Worm (Caenorhabditis elegans) whole organism, L3 larva: ENCODE data around the gene chil-19.

Source experiments
- R02D3.7 ChIP-seq: fragments of 150-350 bp; optimal IDR thresholded peaks from 2 replicates; lab custom pipeline; 2014; ENCODE audit warnings: missing biosample characterization, missing genetic modification characterization
- ZK546.5 ChIP-seq: sonication (generic microtip); optimal IDR thresholded peaks from 2 replicates; lab custom pipeline; 2017; ENCODE audit warnings: missing biosample characterization, missing genetic modification characterization
- ama-1 ChIP-seq: fragments of 150-350 bp; optimal IDR thresholded peaks from 2 replicates; lab custom pipeline; 2018
- ceh-16 ChIP-seq: sonication (generic microtip); optimal IDR thresholded peaks from 2 replicates; lab custom pipeline; 2017; ENCODE audit warnings: missing biosample characterization, missing genetic modification characterization
- ceh-28 ChIP-seq: fragments of 150-350 bp; optimal IDR thresholded peaks from 2 replicates; lab custom pipeline; 2014; ENCODE audit warnings: missing biosample characterization, missing genetic modification reagents, missing genetic modification characterization
- ceh-9 ChIP-seq: sonication (generic microtip); optimal IDR thresholded peaks from 2 replicates; lab custom pipeline; 2018; ENCODE audit warnings: missing biosample characterization, missing genetic modification characterization
- daf-12 ChIP-seq: fragments of 150-350 bp; optimal IDR thresholded peaks from 2 replicates; lab custom pipeline; 2014; ENCODE audit warnings: missing biosample characterization, missing genetic modification reagents, missing genetic modification characterization
- egl-27 ChIP-seq: sonication (generic microtip); optimal IDR thresholded peaks from 4 replicates; lab custom pipeline; 2017; ENCODE audit warnings: missing biosample characterization, missing genetic modification reagents, missing genetic modification characterization
- egl-5 ChIP-seq: fragments of 150-350 bp; optimal IDR thresholded peaks from 2 replicates; lab custom pipeline; 2017; ENCODE audit warnings: missing biosample characterization, missing genetic modification reagents, missing genetic modification characterization, inconsistent platforms
- elt-2 ChIP-seq: sonication (generic microtip); optimal IDR thresholded peaks from 2 replicates; lab custom pipeline; 2016; ENCODE audit warnings: missing genetic modification reagents, mild to moderate bottlenecking, missing genetic modification characterization, missing compliant biosample characterization
- fkh-2 ChIP-seq: fragments of 150-350 bp; optimal IDR thresholded peaks from 2 replicates; lab custom pipeline; 2014; ENCODE audit warnings: missing biosample characterization, missing genetic modification reagents, missing genetic modification characterization
- fos-1 ChIP-seq: fragments of 150-350 bp; optimal IDR thresholded peaks from 2 replicates; lab custom pipeline; 2014; ENCODE audit warnings: missing biosample characterization, missing genetic modification characterization
- hmg-11 ChIP-seq: sonication (generic microtip); optimal IDR thresholded peaks from 2 replicates; lab custom pipeline; 2016; ENCODE audit warnings: missing genetic modification characterization, missing compliant biosample characterization
- jun-1 ChIP-seq: fragments of 150-350 bp; optimal IDR thresholded peaks from 2 replicates; lab custom pipeline; 2014; ENCODE audit warnings: missing biosample characterization, missing genetic modification reagents, missing genetic modification characterization
- lin-15B ChIP-seq: fragments of 150-350 bp; optimal IDR thresholded peaks from 2 replicates; lab custom pipeline; 2014; ENCODE audit warnings: missing biosample characterization, missing genetic modification characterization
- lin-39 ChIP-seq: fragments of 150-350 bp; optimal IDR thresholded peaks from 2 replicates; lab custom pipeline; 2018; ENCODE audit warnings: missing biosample characterization, missing genetic modification reagents, missing genetic modification characterization
- lsy-12 ChIP-seq: sonication (generic microtip); optimal IDR thresholded peaks from 2 replicates; lab custom pipeline; 2016; ENCODE audit warnings: mild to moderate bottlenecking, missing genetic modification characterization, missing compliant biosample characterization
- mdl-1 ChIP-seq: fragments of 150-350 bp; optimal IDR thresholded peaks from 2 replicates; lab custom pipeline; 2014; ENCODE audit warnings: missing biosample characterization, missing genetic modification characterization
- nhr-11 ChIP-seq: fragments of 150-350 bp; optimal IDR thresholded peaks from 2 replicates; lab custom pipeline; 2014; ENCODE audit warnings: missing biosample characterization, missing genetic modification characterization
- nhr-12 ChIP-seq: fragments of 150-350 bp; optimal IDR thresholded peaks from 2 replicates; lab custom pipeline; 2014; ENCODE audit warnings: missing biosample characterization, missing genetic modification characterization
- nhr-23 ChIP-seq: fragments of 150-350 bp; optimal IDR thresholded peaks from 2 replicates; lab custom pipeline; 2014; ENCODE audit warnings: missing biosample characterization, missing genetic modification reagents, missing genetic modification characterization
- nhr-237 ChIP-seq: fragments of 150-350 bp; optimal IDR thresholded peaks from 2 replicates; lab custom pipeline; 2014; ENCODE audit warnings: missing biosample characterization, missing genetic modification characterization
- nhr-25 ChIP-seq: sonication (generic microtip); optimal IDR thresholded peaks from 2 replicates; lab custom pipeline; 2017; ENCODE audit warnings: missing biosample characterization, missing genetic modification characterization
- nhr-43 ChIP-seq: sonication (generic microtip); optimal IDR thresholded peaks from 2 replicates; lab custom pipeline; 2016; ENCODE audit warnings: mild to moderate bottlenecking, missing genetic modification characterization, missing compliant biosample characterization; ENCODE audit not compliant: poor library complexity, severe bottlenecking
- pha-4 ChIP-seq: fragments of 150-350 bp; optimal IDR thresholded peaks from 2 replicates; lab custom pipeline; 2014; ENCODE audit warnings: missing biosample characterization, missing genetic modification reagents, missing genetic modification characterization
- pqm-1 ChIP-seq: fragments of 150-350 bp; optimal IDR thresholded peaks from 2 replicates; lab custom pipeline; 2017; ENCODE audit warnings: missing biosample characterization, missing genetic modification characterization, inconsistent platforms
- snpc-4 ChIP-seq: fragments of 150-350 bp; optimal IDR thresholded peaks from 2 replicates; lab custom pipeline; 2014; ENCODE audit warnings: missing biosample characterization, missing genetic modification characterization
- tbx-2 ChIP-seq: sonication (generic microtip); optimal IDR thresholded peaks from 2 replicates; lab custom pipeline; 2016; ENCODE audit warnings: mild to moderate bottlenecking, missing genetic modification characterization, missing compliant biosample characterization
- unc-39 ChIP-seq: sonication (generic microtip); optimal IDR thresholded peaks from 4 replicates; lab custom pipeline; 2017; ENCODE audit warnings: missing biosample characterization, missing genetic modification characterization
- unc-62 ChIP-seq: fragments of 150-350 bp; sonication (generic microtip); optimal IDR thresholded peaks from 4 replicates; lab custom pipeline; 2014; ENCODE audit warnings: missing biosample characterization, missing genetic modification reagents, missing genetic modification characterization
- zag-1 ChIP-seq: fragments of 150-350 bp; optimal IDR thresholded peaks from 2 replicates; lab custom pipeline; 2014; ENCODE audit warnings: missing biosample characterization, missing genetic modification characterization
- ztf-11 ChIP-seq: fragments of 150-350 bp; optimal IDR thresholded peaks from 2 replicates; lab custom pipeline; 2014; ENCODE audit warnings: missing biosample characterization, missing genetic modification characterization
- ztf-4 ChIP-seq: fragments of 150-350 bp; optimal IDR thresholded peaks from 2 replicates; lab custom pipeline; 2014; ENCODE audit warnings: missing biosample characterization, missing genetic modification characterization

The chil-19 gene

DNA sequence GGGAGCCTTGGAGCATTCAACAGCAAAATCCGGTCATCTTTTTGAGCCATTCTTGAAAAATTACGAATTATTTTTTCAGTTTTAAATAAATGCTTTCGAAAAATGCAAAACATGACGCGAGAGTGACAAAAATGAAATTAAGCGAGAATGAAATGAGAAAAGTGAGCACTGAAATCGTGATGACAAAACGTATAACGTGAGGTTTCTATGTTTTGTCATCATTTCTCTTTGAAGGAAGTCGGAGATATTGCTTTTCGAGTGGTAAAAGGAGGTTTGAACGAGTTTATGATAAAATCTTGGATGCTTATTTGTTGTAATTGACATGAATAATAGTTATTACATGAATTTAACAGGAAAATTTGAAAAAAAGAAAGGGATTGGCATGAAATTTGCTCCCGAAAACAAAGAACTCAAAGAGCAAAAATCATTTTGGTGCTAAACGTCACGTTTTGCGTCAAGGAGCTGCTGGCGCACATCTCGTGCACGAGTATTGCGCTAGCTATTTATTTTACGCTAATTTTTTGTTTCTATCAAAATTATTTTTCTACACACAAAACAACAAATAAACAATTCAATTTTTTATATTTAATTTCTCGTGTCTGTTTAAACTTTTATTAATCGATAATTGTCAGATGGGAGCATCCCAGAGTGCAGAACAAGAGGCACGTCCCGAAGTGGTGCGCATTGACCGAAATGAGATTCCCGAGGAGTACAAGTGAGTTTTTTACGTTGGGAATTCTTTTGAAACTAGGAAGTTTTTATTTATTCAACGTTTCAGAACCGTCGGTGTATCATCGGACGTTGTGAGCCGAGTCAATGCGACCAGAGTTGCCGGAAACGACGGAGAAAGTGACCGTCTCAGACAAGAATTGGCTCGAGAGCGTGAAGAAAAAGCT, 37.6 kb downstream of the chil-19 start, which contains the start of the genes gss-1 and chch-3:
Gene gss-1, minus strand, starts transcription at position 51 of the 896 bp plus-strand sequence.
Gene chch-3, plus strand, starts transcription at position 633 of the 896 bp plus-strand sequence.
- TF ChIP-seq lsy-12 (no peak), ama-1 (lab: Kevin White, UChicago) (no peak), daf-12 (tag; lab: Kevin White, UChicago) (no peak), nhr-43 (tag; lab: Kevin White, UChicago) (peak; percentile 40), ceh-28 (tag; lab: Kevin White, UChicago) (no peak), lin-39 (tag; lab: Kevin White, UChicago) (peak; percentile 55), ztf-11 (tag; lab: Kevin White, UChicago) (no peak), nhr-23 (tag; lab: Kevin White, UChicago) (peak; percentile 32), pqm-1 (peak; percentile 0), elt-2 (tag; lab: Kevin White, UChicago) (peak; percentile 54), lin-15B (tag; lab: Kevin White, UChicago) (peak; percentile 55), hmg-11 (tag; lab: Kevin White, UChicago) (no peak), nhr-237 (no peak), snpc-4 (tag; lab: Kevin White, UChicago) (peak; percentile 64), egl-5 (tag; lab: Kevin White, UChicago) (no peak), pha-4 (tag; lab: Kevin White, UChicago) (peak; percentile 75), zag-1 (tag; lab: Kevin White, UChicago) (no peak), ztf-4 (tag; lab: Kevin White, UChicago) (no peak)

DNA sequence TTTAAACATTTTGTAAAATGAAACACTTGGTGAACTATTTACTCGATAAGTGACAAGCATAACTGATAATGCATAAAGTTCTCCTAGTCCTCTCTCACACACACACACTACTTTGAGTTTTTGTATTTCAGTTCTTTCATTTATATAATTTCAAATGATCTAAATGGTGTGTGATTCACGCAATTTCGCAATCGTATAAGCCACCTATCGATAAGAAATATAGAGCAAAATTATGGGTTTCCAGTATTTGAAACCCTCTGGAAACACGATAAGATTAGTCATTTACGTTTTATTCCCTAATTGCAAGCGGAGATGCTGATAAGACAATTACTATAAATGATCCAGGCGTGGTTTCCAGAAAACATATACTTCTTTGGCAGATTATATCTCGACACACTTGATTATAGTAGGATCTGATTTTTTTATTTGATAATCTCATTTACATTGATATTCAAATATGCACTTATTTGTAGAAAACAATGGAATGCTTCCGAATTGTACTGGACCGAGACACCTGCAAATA, 42.1 kb downstream of the chil-19 start, which contains the start of gene arrd-3:
Gene arrd-3, plus strand, starts transcription at position 473 of the 523 bp plus-strand sequence.
- TF ChIP-seq egl-5 (tag; lab: Kevin White, UChicago) (no peak), elt-2 (tag; lab: Kevin White, UChicago) (peak; percentile 73), pqm-1 (peak; percentile 87)

DNA sequence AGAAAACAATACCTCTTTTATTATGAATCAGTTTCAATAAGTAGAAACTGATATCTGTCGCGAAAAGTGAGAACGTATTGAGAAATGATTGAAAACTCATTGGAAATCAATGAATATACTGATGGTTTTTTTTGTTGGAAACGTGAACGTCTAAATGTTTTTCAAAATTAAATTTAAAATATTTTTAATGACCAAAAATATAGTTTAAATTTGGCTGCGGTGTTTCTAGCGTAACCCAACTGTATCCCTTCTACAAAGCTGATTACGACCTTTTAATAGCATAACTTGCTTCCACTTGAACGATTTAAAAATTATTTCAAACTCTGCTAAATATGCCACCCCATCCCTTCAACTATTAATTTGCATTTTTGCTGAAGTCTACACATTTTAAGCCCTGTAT, 42.7 kb downstream of the chil-19 start, which contains the start of gene M176.9:
Gene M176.9, minus strand, starts transcription at position 101 of the 400 bp plus-strand sequence.
- TF ChIP-seq unc-62 (GFP tag; lab: Kevin White, UChicago) (no peak), nhr-11 (no peak), ZK546.5 (tag; lab: Kevin White, UChicago) (no peak), ceh-16 (no peak), snpc-4 (tag; lab: Kevin White, UChicago) (no peak), egl-27 (tag; lab: Kevin White, UChicago) (no peak), nhr-237 (no peak), ceh-9 (tag; lab: Kevin White, UChicago) (no peak), fos-1 (tag; lab: Kevin White, UChicago) (no peak)

ce11 chrII:9407469-9407868, 46.7 kb downstream of the chil-19 start, which contains the start of gene arrd-2:
TSS of gene arrd-2 (plus strand) at chrII:9407769.
- TF ChIP-seq hmg-11 (tag; lab: Kevin White, UChicago) = no peak
- TF ChIP-seq nhr-25 (tag; lab: Kevin White, UChicago) = no peak
- TF ChIP-seq unc-62 (GFP tag; lab: Kevin White, UChicago) = no peak
- no peak for TF ChIP-seq unc-39
- TF ChIP-seq egl-5 (tag; lab: Kevin White, UChicago) = no peak
- no peak for TF ChIP-seq ceh-9 (tag; lab: Kevin White, UChicago)
- no peak for TF ChIP-seq pha-4 (tag; lab: Kevin White, UChicago)
- no peak for TF ChIP-seq mdl-1
- TF ChIP-seq ztf-4 (tag; lab: Kevin White, UChicago) = no peak
- no peak for TF ChIP-seq ama-1 (lab: Kevin White, UChicago)
- TF ChIP-seq jun-1 (tag; lab: Kevin White, UChicago) = no peak
- no peak for TF ChIP-seq fkh-2 (tag; lab: Kevin White, UChicago)
- no peak for TF ChIP-seq tbx-2

DNA sequence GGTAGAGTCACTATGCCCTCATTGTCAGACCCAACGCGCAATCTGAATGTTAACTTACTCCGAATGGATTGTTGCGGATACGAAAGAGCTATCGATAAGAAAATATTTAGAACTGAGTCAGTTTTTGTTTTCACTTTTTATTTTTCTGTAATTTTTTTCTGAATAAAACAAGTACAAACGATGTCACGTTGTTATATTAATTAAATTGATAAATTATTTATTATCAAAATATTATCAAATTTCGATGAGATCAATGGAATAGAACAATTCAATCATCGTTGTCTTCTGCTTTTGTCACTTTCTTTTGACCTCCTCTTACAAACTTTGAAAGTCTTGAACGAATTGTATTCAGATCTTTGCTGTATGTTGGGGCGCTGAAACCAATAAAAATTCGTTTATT, 47.2 kb downstream of the chil-19 start, which contains the start of gene mpz-6:
Gene mpz-6, minus strand, starts transcription at position 101 of the 400 bp plus-strand sequence.
- no peak for TF ChIP-seq R02D3.7 (tag; lab: Kevin White, UChicago)
- no peak for TF ChIP-seq unc-39
- no peak for TF ChIP-seq hmg-11 (tag; lab: Kevin White, UChicago)
- no peak for TF ChIP-seq elt-2 (tag; lab: Kevin White, UChicago)
- no peak for TF ChIP-seq egl-5 (tag; lab: Kevin White, UChicago)
- TF ChIP-seq nhr-12 (tag; lab: Kevin White, UChicago) = no peak
